Fruit fly (Drosophila melanogaster) whole organism, embryonic: ENCODE results near the gene CG14229.

Experiments used
- Awh ChIP-seq: fragments of 200-800 bp; sonication (Bioruptor generic); IDR thresholded peaks from 2 replicates; pipeline ENCODE4, ENCODE4 v1.3.6; 2022; ENCODE audit warnings: missing biosample characterization, missing genetic modification characterization
- CG10979 ChIP-seq: fragments of 200-800 bp; sonication (Bioruptor generic); optimal IDR thresholded peaks from 2 replicates; lab custom pipeline; 2018; ENCODE audit warnings: missing biosample characterization, mild to moderate bottlenecking, missing genetic modification characterization, moderate library complexity
- CG11456 ChIP-seq: fragments of 200-800 bp; sonication (Bioruptor generic); IDR thresholded peaks from 3 replicates; pipeline ENCODE4 v1.3.6; 2022; ENCODE audit warnings: missing biosample characterization, missing genetic modification characterization
- CG11695 ChIP-seq: fragments of 200-800 bp; sonication (Bioruptor generic); IDR thresholded peaks from 3 replicates; pipeline ENCODE4 v1.3.6; 2022; ENCODE audit warnings: missing biosample characterization, missing genetic modification characterization
- CG13287 ChIP-seq: fragments of 200-800 bp; sonication (Bioruptor generic); IDR thresholded peaks from 2 replicates; pipeline ENCODE4 v1.3.6; 2022; ENCODE audit warnings: missing biosample characterization, missing genetic modification characterization; ENCODE audit not compliant: partially characterized antibody
- CG13775 ChIP-seq: fragments of 200-800 bp; sonication (Bioruptor generic); optimal IDR thresholded peaks from 3 replicates; lab custom pipeline; 2017; ENCODE audit warnings: missing biosample characterization, mild to moderate bottlenecking, missing genetic modification characterization
- CG14050 ChIP-seq: fragments of 200-800 bp; sonication (Bioruptor generic); IDR thresholded peaks from 3 replicates; pipeline ENCODE4 v1.3.6; 2022; ENCODE audit warnings: missing biosample characterization, missing genetic modification characterization
- CG15269 ChIP-seq: fragments of 200-800 bp; sonication (Bioruptor generic); optimal IDR thresholded peaks from 2 replicates; lab custom pipeline; 2018; ENCODE audit warnings: missing biosample characterization, mild to moderate bottlenecking, missing genetic modification characterization, moderate library complexity
- CG1603 ChIP-seq: fragments of 200-800 bp; sonication (Bioruptor generic); optimal IDR thresholded peaks from 2 replicates; lab custom pipeline; 2019; ENCODE audit warnings: missing biosample characterization, mild to moderate bottlenecking, missing genetic modification characterization, moderate library complexity
- CG1647 ChIP-seq: fragments of 200-800 bp; sonication (Bioruptor generic); optimal IDR thresholded peaks from 3 replicates; lab custom pipeline; 2016; ENCODE audit warnings: missing biosample characterization, missing genetic modification characterization
- CG16779 ChIP-seq: fragments of 200-800 bp; sonication (Bioruptor generic); IDR thresholded peaks from 2 replicates; pipeline ENCODE4 v1.3.6; 2022; ENCODE audit warnings: missing biosample characterization, missing genetic modification characterization
- CG17385 ChIP-seq: fragments of 200-800 bp; sonication (Bioruptor generic); optimal IDR thresholded peaks from 3 replicates; lab custom pipeline; 2018; ENCODE audit warnings: missing biosample characterization, mild to moderate bottlenecking, missing genetic modification characterization
- CG17802 ChIP-seq: fragments of 200-800 bp; sonication (Bioruptor generic); optimal IDR thresholded peaks from 2 replicates; lab custom pipeline; 2018; ENCODE audit warnings: missing biosample characterization, mild to moderate bottlenecking, missing genetic modification characterization, moderate library complexity
- CG18262 ChIP-seq: fragments of 200-800 bp; optimal IDR thresholded peaks from 3 replicates; lab custom pipeline; 2019; ENCODE audit warnings: missing biosample characterization, mild to moderate bottlenecking, missing genetic modification characterization, moderate library complexity
- CG2120 ChIP-seq: fragments of 200-800 bp; sonication (Bioruptor generic); optimal IDR thresholded peaks from 3 replicates; lab custom pipeline; 2016; ENCODE audit warnings: missing biosample characterization, missing genetic modification characterization
- CG2129 ChIP-seq: fragments of 200-800 bp; sonication (Bioruptor generic); IDR thresholded peaks from 2 replicates; pipeline ENCODE4 v1.3.6; 2022; ENCODE audit warnings: missing biosample characterization, missing genetic modification characterization; ENCODE audit not compliant: partially characterized antibody
- CG32772 ChIP-seq: fragments of 200-800 bp; sonication (Bioruptor generic); IDR thresholded peaks from 2 replicates; pipeline ENCODE4 v1.3.6; 2022; ENCODE audit warnings: missing biosample characterization, missing genetic modification characterization
- CG3726 ChIP-seq: fragments of 200-800 bp; sonication (Bioruptor generic); IDR thresholded peaks from 3 replicates; pipeline ENCODE4, ENCODE4 v1.3.6; 2022; ENCODE audit warnings: missing biosample characterization, missing genetic modification characterization
- CG4360 ChIP-seq: fragments of 200-800 bp; sonication (Bioruptor generic); IDR thresholded peaks from 2 replicates; pipeline ENCODE4 v1.3.6; 2022; ENCODE audit warnings: missing biosample characterization, missing genetic modification characterization
- Doc3 ChIP-seq: fragments of 200-800 bp; sonication (Bioruptor generic); IDR thresholded peaks from 3 replicates; pipeline ENCODE4 v1.3.6; 2022; ENCODE audit warnings: missing biosample characterization, missing genetic modification characterization; ENCODE audit not compliant: partially characterized antibody
- Dref ChIP-seq: fragments of 200-800 bp; sonication (Bioruptor generic); IDR thresholded peaks from 2 replicates; pipeline ENCODE4 v1.3.6; 2022; ENCODE audit warnings: missing biosample characterization, missing genetic modification characterization
- Ets97D ChIP-seq: fragments of 200-800 bp; sonication (Bioruptor generic); optimal IDR thresholded peaks from 3 replicates; lab custom pipeline; 2016; ENCODE audit warnings: missing biosample characterization, missing genetic modification characterization
- Hand ChIP-seq: fragments of 200-800 bp; sonication (Bioruptor generic); optimal IDR thresholded peaks from 2 replicates; lab custom pipeline; 2017; ENCODE audit warnings: mild to moderate bottlenecking, missing biosample characterization, missing genetic modification reagents, missing genetic modification characterization
- Oaz ChIP-seq: fragments of 200-800 bp; sonication (Bioruptor generic); IDR thresholded peaks from 2 replicates; pipeline ENCODE4 v1.3.6; 2022; ENCODE audit warnings: missing biosample characterization, missing genetic modification characterization
- Opbp ChIP-seq: fragments of 200-800 bp; sonication (Bioruptor generic); IDR thresholded peaks from 3 replicates; pipeline ENCODE4 v1.3.6; 2022; ENCODE audit warnings: missing biosample characterization, missing genetic modification characterization; ENCODE audit not compliant: partially characterized antibody
- Ptx1 ChIP-seq: fragments of 200-800 bp; sonication (Bioruptor generic); IDR thresholded peaks from 2 replicates; pipeline ENCODE4 v1.3.6; 2022; ENCODE audit warnings: missing biosample characterization, missing genetic modification characterization
- Scr ChIP-seq: fragments of 200-800 bp; sonication (Bioruptor generic); IDR thresholded peaks from 2 replicates; pipeline ENCODE4 v1.3.6; 2022; ENCODE audit warnings: missing biosample characterization, missing genetic modification characterization; ENCODE audit not compliant: partially characterized antibody
- ato ChIP-seq: fragments of 200-800 bp; sonication (Bioruptor generic); IDR thresholded peaks from 2 replicates; pipeline ENCODE4 v1.3.6; 2022; ENCODE audit warnings: missing biosample characterization, missing genetic modification characterization; ENCODE audit not compliant: partially characterized antibody
- bowl ChIP-seq: fragments of 200-800 bp; sonication (Bioruptor generic); IDR thresholded peaks from 2 replicates; pipeline ENCODE4 v1.3.6; 2022; ENCODE audit warnings: missing biosample characterization, missing genetic modification characterization
- cato ChIP-seq: fragments of 200-800 bp; sonication (Bioruptor generic); optimal IDR thresholded peaks from 2 replicates; lab custom pipeline; 2016; ENCODE audit warnings: missing biosample characterization, missing genetic modification characterization, borderline replicate concordance
- chn ChIP-seq: fragments of 200-800 bp; sonication (Bioruptor generic); optimal IDR thresholded peaks from 2 replicates; lab custom pipeline; 2016; ENCODE audit warnings: missing biosample characterization, missing genetic modification characterization
- crp ChIP-seq, 2 experiments: fragments of 200-800 bp; sonication (Bioruptor generic); optimal IDR thresholded peaks; 2 replicates in 1 of 2; 3 replicates in 1 of 2; lab custom pipeline; 2017; ENCODE audit warnings: missing biosample characterization in 2 of 2, missing genetic modification characterization in 2 of 2, mild to moderate bottlenecking in 1 of 2, moderate library complexity in 1 of 2
- dmrt99B ChIP-seq: fragments of 200-800 bp; sonication (Bioruptor generic); optimal IDR thresholded peaks from 2 replicates; lab custom pipeline; 2018; ENCODE audit warnings: missing biosample characterization, mild to moderate bottlenecking, missing genetic modification characterization, moderate library complexity
- exex ChIP-seq: fragments of 200-800 bp; sonication (Bioruptor generic); optimal IDR thresholded peaks from 4 replicates; lab custom pipeline; 2018; ENCODE audit warnings: missing biosample characterization, mild to moderate bottlenecking, missing genetic modification characterization, moderate library complexity
- grau ChIP-seq: fragments of 200-800 bp; optimal IDR thresholded peaks from 3 replicates; lab custom pipeline; 2019; ENCODE audit warnings: missing biosample characterization, mild to moderate bottlenecking, missing genetic modification characterization, moderate library complexity
- knrl ChIP-seq: fragments of 200-800 bp; sonication (Bioruptor generic); IDR thresholded peaks from 3 replicates; pipeline ENCODE4 v1.3.6; 2022; ENCODE audit warnings: missing biosample characterization, missing genetic modification characterization; ENCODE audit not compliant: partially characterized antibody
- luna ChIP-seq: fragments of 200-800 bp; sonication (Bioruptor generic); optimal IDR thresholded peaks from 2 replicates; lab custom pipeline; 2016; ENCODE audit warnings: missing biosample characterization, missing genetic modification characterization
- mam ChIP-seq: fragments of 200-800 bp; sonication (Bioruptor generic); optimal IDR thresholded peaks from 3 replicates; lab custom pipeline; 2016; ENCODE audit warnings: missing biosample characterization, missing genetic modification characterization
- org-1 ChIP-seq: fragments of 200-800 bp; sonication (Bioruptor generic); optimal IDR thresholded peaks from 2 replicates; lab custom pipeline; 2017; ENCODE audit warnings: missing biosample characterization, missing genetic modification characterization
- peb ChIP-seq: fragments of 200-800 bp; sonication (Bioruptor generic); IDR thresholded peaks from 2 replicates; pipeline ENCODE4 v1.3.6; 2022; ENCODE audit warnings: missing biosample characterization, missing genetic modification characterization
- prd ChIP-seq, 3 experiments: fragments of >200 bp in 2 of 3; fragments of 200-800 bp in 1 of 3; sonication (Bioruptor generic) in 1 of 3; optimal IDR thresholded peaks in 2 of 3; IDR thresholded peaks in 1 of 3; 2 replicates in 2 of 3; 3 replicates in 1 of 3; pipeline versions ENCODE4 v1.3.6 to Lab custom; 2017 to 2022; ENCODE audit warnings: missing biosample characterization in 1 of 3, missing genetic modification characterization in 1 of 3
- ranshi ChIP-seq: fragments of 200-800 bp; sonication (Bioruptor generic); IDR thresholded peaks from 2 replicates; pipeline ENCODE4 v1.3.6; 2022; ENCODE audit warnings: missing biosample characterization, missing genetic modification characterization
- run ChIP-seq: fragments of 200-800 bp; sonication (Bioruptor generic); optimal IDR thresholded peaks from 3 replicates; lab custom pipeline; 2018; ENCODE audit warnings: missing biosample characterization, mild to moderate bottlenecking, missing genetic modification characterization
- sisA ChIP-seq: fragments of 200-800 bp; sonication (Bioruptor generic); IDR thresholded peaks from 2 replicates; pipeline ENCODE4 v1.3.6; 2022; ENCODE audit warnings: missing biosample characterization, missing genetic modification characterization
- sna ChIP-seq: fragments of 200-800 bp; sonication (Bioruptor generic); IDR thresholded peaks from 2 replicates; pipeline ENCODE4 v1.3.6; 2022; ENCODE audit warnings: missing biosample characterization, missing genetic modification characterization; ENCODE audit not compliant: partially characterized antibody
- sob ChIP-seq: fragments of 200-800 bp; sonication (Bioruptor generic); IDR thresholded peaks from 2 replicates; pipeline ENCODE4 v1.3.6; 2022; ENCODE audit warnings: missing biosample characterization, missing genetic modification characterization
- tap ChIP-seq: fragments of 200-800 bp; optimal IDR thresholded peaks from 3 replicates; lab custom pipeline; 2019; ENCODE audit warnings: missing biosample characterization, mild to moderate bottlenecking, missing genetic modification characterization, moderate library complexity
- trem ChIP-seq: fragments of 200-800 bp; optimal IDR thresholded peaks from 3 replicates; lab custom pipeline; 2019; ENCODE audit warnings: missing biosample characterization, mild to moderate bottlenecking, missing genetic modification characterization, moderate library complexity

Gene CG14229

DNA sequence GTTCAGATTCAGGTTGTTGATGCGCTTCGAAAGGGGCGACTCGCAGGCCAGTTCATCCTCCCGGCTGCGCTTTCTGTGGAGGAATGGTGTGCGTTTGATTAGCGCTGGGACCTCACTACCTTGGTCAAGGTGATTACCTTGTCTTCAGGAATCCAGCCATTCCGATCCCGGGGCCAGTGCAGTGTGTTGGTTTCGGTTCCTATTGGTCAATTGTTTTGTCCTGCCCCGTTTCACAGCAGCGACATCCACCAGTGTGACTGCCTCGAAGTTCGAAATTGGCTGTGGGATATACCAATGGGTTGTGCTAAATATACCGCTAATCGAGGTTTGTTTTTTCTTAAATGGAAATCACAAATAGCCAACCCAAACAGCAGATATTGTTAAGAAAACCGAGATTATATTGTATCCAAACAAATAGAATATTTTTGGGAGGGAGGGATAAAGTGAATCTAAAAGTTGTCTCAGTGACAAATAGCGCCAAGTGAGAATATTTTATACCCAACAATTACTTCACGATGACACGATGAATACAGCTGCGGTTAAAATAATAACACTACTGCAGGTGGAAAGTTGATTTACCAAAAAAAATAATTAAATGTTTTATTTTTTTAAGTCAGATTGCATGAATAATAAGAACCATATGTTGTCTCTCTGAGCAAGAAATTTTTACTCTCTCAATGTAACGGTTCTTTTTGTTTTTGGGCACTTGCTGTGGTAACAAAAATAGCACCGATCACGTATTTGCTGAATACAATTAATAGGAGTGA lies at the start of gene CG14229 (continued):
- TF ChIP-seq ato (GFP tag; lab: Robert Waterston, UW) (no peak), CG10979 (no peak), CG17802 (no peak), tap (tag; lab: Kevin White, UChicago) (no peak), CG13287 (GFP tag; lab: Robert Waterston, UW) (peak; percentile 27; the same call in 1 of the 2 replicates), Dref (GFP tag; lab: Robert Waterston, UW) (0 out of 2 replicates have a peak, but pooled peaks have one; percentile 15), CG17385 (no peak), CG11695 (GFP tag; lab: Robert Waterston, UW) (peak; percentile 53; the same call in 1 of the 3 replicates), CG14050 (GFP tag; lab: Robert Waterston, UW) (peak; percentile 13; the same call in 1 of the 3 replicates), sna (GFP tag; lab: Robert Waterston, UW) (no peak), CG13775 (GFP tag; lab: Kevin White, UChicago) (peak; percentile 3), CG1647 (GFP tag; lab: Kevin White, UChicago) (no peak), crp (GFP tag; optimal IDR thresholded peaks at IDR 0.05; lab: Kevin White, UChicago) (no peak), Doc3 (GFP tag; lab: Robert Waterston, UW) (no peak), ranshi (GFP tag; lab: Robert Waterston, UW) (0 out of 2 replicates have a peak, but pooled peaks have one; percentile 24), CG32772 (GFP tag; lab: Robert Waterston, UW) (0 out of 2 replicates have a peak, but pooled peaks have one; percentile 17), peb (no peak), prd (optimal IDR thresholded peaks at IDR 0.05; lab: Kevin White, UChicago) (no peak), prd (GFP tag; IDR thresholded peaks at IDR 0.05; lab: Robert Waterston, UW) (peak; percentile 48; the same call in 1 of the 3 replicates), chn (no peak), cato (no peak), org-1 (GFP tag; lab: Kevin White, UChicago) (no peak), Ptx1 (GFP tag; lab: Robert Waterston, UW) (peak; percentile 52), Hand (GFP tag; lab: Kevin White, UChicago) (no peak), knrl (GFP tag; lab: Robert Waterston, UW) (no peak), exex (tag; lab: Kevin White, UChicago) (no peak), luna (GFP tag; lab: Kevin White, UChicago) (no peak), grau (no peak), CG15269 (tag; lab: Kevin White, UChicago) (peak; percentile 2), CG2120 (GFP tag; lab: Kevin White, UChicago) (peak; percentile 30), CG2129 (no peak), run (tag; lab: Kevin White, UChicago) (no peak), dmrt99B (tag; lab: Kevin White, UChicago) (peak; percentile 7), CG3726 (GFP tag; lab: Robert Waterston, UW) (no peak), sisA (GFP tag; lab: Robert Waterston, UW) (peak; percentile 44), CG18262 (tag; lab: Kevin White, UChicago) (peak; percentile 8), CG4360 (GFP tag; lab: Robert Waterston, UW) (no peak), mam (GFP tag; lab: Kevin White, UChicago) (no peak), sob (GFP tag; lab: Robert Waterston, UW) (no peak), CG16779 (GFP tag; lab: Robert Waterston, UW) (no peak), bowl (no peak), Scr (GFP tag; lab: Robert Waterston, UW) (peak; percentile 37; the same call in 1 of the 2 replicates), Ets97D (GFP tag; lab: Kevin White, UChicago) (no peak), Opbp (GFP tag; lab: Robert Waterston, UW) (no peak), Oaz (GFP tag; lab: Robert Waterston, UW) (no peak), CG1603 (peak; percentile 9), Awh (GFP tag; lab: Robert Waterston, UW) (0 out of 2 replicates have a peak, but pooled peaks have one; percentile 24), CG11456 (GFP tag; lab: Robert Waterston, UW) (no peak), trem (tag; lab: Kevin White, UChicago) (no peak)
